Worm (Caenorhabditis elegans) whole organism, L4/young adult: ENCODE measurements around the gene mbl-1.

Experiments
- dao-5 ChIP-seq: sonication (generic microtip); optimal IDR thresholded peaks from 2 replicates; lab custom pipeline; 2016; ENCODE audit warnings: missing genotype, missing genetic modification characterization, moderate library complexity, missing compliant biosample characterization
- him-1 ChIP-seq: sonication (generic microtip); optimal IDR thresholded peaks from 2 replicates; lab custom pipeline; 2016; ENCODE audit warnings: missing genotype, missing genetic modification reagents, missing genetic modification characterization, missing compliant biosample characterization

- TF ChIP-seq him-1 (tag; lab: Kevin White, UChicago): no peak
- no peak for TF ChIP-seq dao-5 (tag; lab: Kevin White, UChicago)
Measured at ce11 chrX:16994417-16994816, 16.0 kb downstream of the mbl-1 start.
